Fruit fly (Drosophila melanogaster) whole organism, embryonic: ENCODE measurements around the gene Plap.

ENCODE experiments used
- BEAF-32 ChIP-seq: fragments of 200-800 bp; sonication (Bioruptor generic); optimal IDR thresholded peaks from 3 replicates; lab custom pipeline; 2017; ENCODE audit warnings: missing biosample characterization, missing genetic modification characterization, mild to moderate bottlenecking, moderate library complexity, missing genetic modification reagents
- CG12744 ChIP-seq: fragments of 200-800 bp; sonication (Bioruptor generic); optimal IDR thresholded peaks from 2 replicates; lab custom pipeline; 2016; ENCODE audit warnings: missing biosample characterization, missing genetic modification characterization
- CG13624 ChIP-seq: fragments of 200-800 bp; sonication (Bioruptor generic); optimal IDR thresholded peaks from 2 replicates; lab custom pipeline; 2016; ENCODE audit warnings: missing biosample characterization, missing genetic modification characterization
- CG15696 ChIP-seq: fragments of 200-800 bp; sonication (Bioruptor generic); optimal IDR thresholded peaks from 2 replicates; lab custom pipeline; 2019; ENCODE audit warnings: missing biosample characterization, mild to moderate bottlenecking, missing genetic modification characterization, moderate library complexity
- CG1603 ChIP-seq: fragments of 200-800 bp; sonication (Bioruptor generic); optimal IDR thresholded peaks from 2 replicates; lab custom pipeline; 2019; ENCODE audit warnings: missing biosample characterization, mild to moderate bottlenecking, missing genetic modification characterization, moderate library complexity
- CG16863 ChIP-seq: fragments of 200-800 bp; sonication (Bioruptor generic); optimal IDR thresholded peaks from 3 replicates; lab custom pipeline; 2016; ENCODE audit warnings: missing biosample characterization, missing genetic modification characterization
- CG17612 ChIP-seq: fragments of 200-800 bp; sonication (Bioruptor generic); IDR thresholded peaks from 2 replicates; pipeline ENCODE4 v1.3.6; 2022; ENCODE audit warnings: missing biosample characterization, missing genetic modification characterization
- CG2199 ChIP-seq: fragments of 200-800 bp; sonication (Bioruptor generic); IDR thresholded peaks from 3 replicates; pipeline ENCODE4 v1.3.6; 2022; ENCODE audit warnings: missing biosample characterization, missing genetic modification characterization
- CG31388 ChIP-seq: fragments of 200-800 bp; sonication (Bioruptor generic); optimal IDR thresholded peaks from 2 replicates; lab custom pipeline; 2016; ENCODE audit warnings: missing biosample characterization, missing genetic modification characterization
- CG32772 ChIP-seq: fragments of 200-800 bp; sonication (Bioruptor generic); IDR thresholded peaks from 2 replicates; pipeline ENCODE4 v1.3.6; 2022; ENCODE audit warnings: missing biosample characterization, missing genetic modification characterization
- CG34224 ChIP-seq: fragments of 200-800 bp; sonication (Bioruptor generic); IDR thresholded peaks from 3 replicates; pipeline ENCODE4 v1.3.6; 2022; ENCODE audit warnings: missing biosample characterization, missing genetic modification characterization; ENCODE audit not compliant: partially characterized antibody
- CG4282 ChIP-seq: fragments of 200-800 bp; sonication (Bioruptor generic); optimal IDR thresholded peaks from 2 replicates; lab custom pipeline; 2016; ENCODE audit warnings: missing biosample characterization, missing genetic modification characterization
- CG7357 ChIP-seq: fragments of 200-800 bp; sonication (Bioruptor generic); IDR thresholded peaks from 3 replicates; pipeline ENCODE4 v1.3.6; 2022; ENCODE audit warnings: missing biosample characterization, missing genetic modification characterization
- CG8290 ChIP-seq, 3 experiments: fragments of 200-800 bp; sonication (Bioruptor generic); optimal IDR thresholded peaks; 2 replicates each; lab custom pipeline; 2016 to 2019; ENCODE audit warnings: missing biosample characterization in 3 of 3, missing genetic modification characterization in 3 of 3, mild to moderate bottlenecking in 2 of 3, moderate library complexity in 1 of 3
- CG8388 ChIP-seq: fragments of 200-800 bp; sonication (Bioruptor generic); optimal IDR thresholded peaks from 2 replicates; lab custom pipeline; 2019; ENCODE audit warnings: missing biosample characterization, mild to moderate bottlenecking, missing genetic modification characterization, moderate library complexity
- CG8478 ChIP-seq: fragments of >200 bp; optimal IDR thresholded peaks from 2 replicates; lab custom pipeline; 2018
- CG9215 ChIP-seq: fragments of 200-800 bp; sonication (Bioruptor generic); IDR thresholded peaks from 2 replicates; pipeline ENCODE4 v1.3.6; 2022; ENCODE audit warnings: missing biosample characterization, missing genetic modification characterization
- CG9437 ChIP-seq: fragments of 200-800 bp; sonication (Bioruptor generic); optimal IDR thresholded peaks from 2 replicates; lab custom pipeline; 2018; ENCODE audit warnings: missing biosample characterization, mild to moderate bottlenecking, missing genetic modification characterization
- CG9797 ChIP-seq: fragments of 200-800 bp; sonication (Bioruptor generic); optimal IDR thresholded peaks from 3 replicates; lab custom pipeline; 2018; ENCODE audit warnings: missing biosample characterization, mild to moderate bottlenecking, missing genetic modification characterization
- CG9817 ChIP-seq: fragments of 200-800 bp; sonication (Bioruptor generic); optimal IDR thresholded peaks from 2 replicates; lab custom pipeline; 2018; ENCODE audit warnings: missing biosample characterization, mild to moderate bottlenecking, missing genetic modification characterization, moderate library complexity
- CG9932 ChIP-seq: fragments of 200-800 bp; sonication (Bioruptor generic); IDR thresholded peaks from 2 replicates; pipeline ENCODE4 v1.3.6; 2022; ENCODE audit warnings: missing biosample characterization, missing genetic modification characterization
- Dbx ChIP-seq: fragments of 200-800 bp; sonication (Bioruptor generic); IDR thresholded peaks from 3 replicates; pipeline ENCODE4 v1.3.6; 2022; ENCODE audit warnings: missing biosample characterization, missing genetic modification characterization
- Dfd ChIP-seq, 2 experiments: fragments of >200 bp; optimal IDR thresholded peaks; 2 replicates each; lab custom pipeline; 2017; ENCODE audit warnings: missing biosample characterization in 2 of 2, missing genetic modification characterization in 2 of 2
- Drgx ChIP-seq: fragments of 200-800 bp; sonication (Bioruptor generic); IDR thresholded peaks from 2 replicates; pipeline ENCODE4 v1.3.6; 2022; ENCODE audit warnings: missing biosample characterization, missing genetic modification characterization
- HHEX ChIP-seq: fragments of 200-800 bp; sonication (Bioruptor generic); optimal IDR thresholded peaks from 3 replicates; lab custom pipeline; 2017; ENCODE audit warnings: missing biosample characterization, mild to moderate bottlenecking, missing genetic modification characterization, missing genetic modification reagents
- HLH3B ChIP-seq: fragments of 200-800 bp; sonication (Bioruptor generic); IDR thresholded peaks from 2 replicates; pipeline ENCODE4 v1.3.6; 2022; ENCODE audit warnings: missing biosample characterization, missing genetic modification characterization
- HLH54F ChIP-seq: fragments of 200-800 bp; sonication (Bioruptor generic); optimal IDR thresholded peaks from 3 replicates; lab custom pipeline; 2016; ENCODE audit warnings: missing biosample characterization, missing genetic modification characterization
- Hey ChIP-seq: fragments of 200-800 bp; sonication (Bioruptor generic); optimal IDR thresholded peaks from 3 replicates; lab custom pipeline; 2018; ENCODE audit warnings: missing biosample characterization, mild to moderate bottlenecking, missing genetic modification characterization
- Hr3 ChIP-seq: fragments of 200-800 bp; sonication (Bioruptor generic); optimal IDR thresholded peaks from 3 replicates; lab custom pipeline; 2016; ENCODE audit warnings: missing biosample characterization, missing genetic modification characterization
- Hr78 ChIP-seq, 2 experiments: fragments of 200-800 bp in 1 of 2; fragments of >200 bp in 1 of 2; sonication (Bioruptor generic) in 1 of 2; optimal IDR thresholded peaks; 2 replicates each; lab custom pipeline; 2017 to 2019; ENCODE audit warnings: missing biosample characterization in 2 of 2, missing genetic modification characterization in 2 of 2, mild to moderate bottlenecking in 1 of 2, moderate library complexity in 1 of 2
- MESR4 ChIP-seq: fragments of 200-800 bp; sonication (Bioruptor generic); optimal IDR thresholded peaks from 2 replicates; lab custom pipeline; 2018; ENCODE audit warnings: missing biosample characterization, mild to moderate bottlenecking, missing genetic modification characterization, moderate library complexity
- NK7.1 ChIP-seq: fragments of 200-800 bp; sonication (Bioruptor generic); optimal IDR thresholded peaks from 3 replicates; lab custom pipeline; 2016; ENCODE audit warnings: missing biosample characterization, missing genetic modification characterization
- Nf-YB ChIP-seq: fragments of 200-800 bp; sonication (Bioruptor generic); optimal IDR thresholded peaks from 3 replicates; lab custom pipeline; 2019; ENCODE audit warnings: missing biosample characterization, mild to moderate bottlenecking, missing genetic modification characterization, moderate library complexity
- PHDP ChIP-seq: fragments of 200-800 bp; sonication (Bioruptor generic); optimal IDR thresholded peaks from 3 replicates; lab custom pipeline; 2018; ENCODE audit warnings: missing biosample characterization, mild to moderate bottlenecking, missing genetic modification characterization, moderate library complexity
- Rfx ChIP-seq: fragments of 200-800 bp; sonication (Bioruptor generic); IDR thresholded peaks from 2 replicates; pipeline ENCODE4 v1.3.6; 2022; ENCODE audit warnings: missing biosample characterization, missing genetic modification characterization
- TFAM ChIP-seq: fragments of 200-800 bp; sonication (Bioruptor generic); optimal IDR thresholded peaks from 2 replicates; lab custom pipeline; 2017; ENCODE audit warnings: missing biosample characterization, missing genetic modification characterization, inconsistent platforms
- Taf1 ChIP-seq: fragments of 200-800 bp; sonication (Bioruptor generic); IDR thresholded peaks from 2 replicates; pipeline ENCODE4 v1.3.6; 2022; ENCODE audit warnings: missing biosample characterization, missing genetic modification characterization
- bowl ChIP-seq: fragments of 200-800 bp; sonication (Bioruptor generic); IDR thresholded peaks from 2 replicates; pipeline ENCODE4 v1.3.6; 2022; ENCODE audit warnings: missing biosample characterization, missing genetic modification characterization
- dimm ChIP-seq: fragments of 200-800 bp; sonication (Bioruptor generic); IDR thresholded peaks from 2 replicates; pipeline ENCODE4 v1.3.6; 2022; ENCODE audit warnings: missing biosample characterization, missing genetic modification characterization
- disco-r ChIP-seq: fragments of 200-800 bp; sonication (Bioruptor generic); optimal IDR thresholded peaks from 2 replicates; lab custom pipeline; 2016; ENCODE audit warnings: missing biosample characterization, missing genetic modification characterization
- eve ChIP-seq, 2 experiments: fragments of >200 bp; optimal IDR thresholded peaks; 2 replicates each; lab custom pipeline; 2017; ENCODE audit warnings: missing biosample characterization in 2 of 2, missing genetic modification characterization in 2 of 2
- gce ChIP-seq: fragments of 200-800 bp; sonication (Bioruptor generic); IDR thresholded peaks from 3 replicates; pipeline ENCODE4 v1.3.6; 2022; ENCODE audit warnings: missing biosample characterization, missing genetic modification characterization
- gcm2 ChIP-seq: fragments of 200-800 bp; sonication (Bioruptor generic); optimal IDR thresholded peaks from 2 replicates; lab custom pipeline; 2016; ENCODE audit warnings: missing biosample characterization, missing genetic modification characterization
- jing ChIP-seq: fragments of 200-800 bp; sonication (Bioruptor generic); optimal IDR thresholded peaks from 2 replicates; lab custom pipeline; 2018; ENCODE audit warnings: missing biosample characterization, mild to moderate bottlenecking, missing genetic modification characterization
- otp ChIP-seq: fragments of 200-800 bp; sonication (Bioruptor generic); IDR thresholded peaks from 3 replicates; pipeline ENCODE4, ENCODE4 v1.3.6; 2022; ENCODE audit warnings: missing biosample characterization, missing genetic modification characterization
- prd ChIP-seq, 3 experiments: fragments of >200 bp in 2 of 3; fragments of 200-800 bp in 1 of 3; sonication (Bioruptor generic) in 1 of 3; optimal IDR thresholded peaks in 2 of 3; IDR thresholded peaks in 1 of 3; 2 replicates in 2 of 3; 3 replicates in 1 of 3; pipeline versions ENCODE4 v1.3.6 to Lab custom; 2017 to 2022; ENCODE audit warnings: missing biosample characterization in 1 of 3, missing genetic modification characterization in 1 of 3
- ro ChIP-seq: fragments of 200-800 bp; sonication (Bioruptor generic); IDR thresholded peaks from 2 replicates; pipeline ENCODE4 v1.3.6; 2022; ENCODE audit warnings: missing biosample characterization, missing genetic modification characterization
- slp2 ChIP-seq: fragments of 200-800 bp; sonication (Bioruptor generic); optimal IDR thresholded peaks from 2 replicates; lab custom pipeline; 2016; ENCODE audit warnings: missing biosample characterization, missing genetic modification characterization
- vnd ChIP-seq: fragments of 200-800 bp; sonication (Bioruptor generic); IDR thresholded peaks from 3 replicates; pipeline ENCODE4 v1.3.6; 2022; ENCODE audit warnings: missing biosample characterization, missing genetic modification characterization; ENCODE audit not compliant: partially characterized antibody
- zen ChIP-seq: fragments of 200-800 bp; sonication (Bioruptor generic); optimal IDR thresholded peaks from 3 replicates; lab custom pipeline; 2018; ENCODE audit warnings: missing biosample characterization, mild to moderate bottlenecking, missing genetic modification characterization, moderate library complexity

The Plap gene

dm6 chr2L:1172704-1173107 is 2.5 kb upstream of the Plap start, which contains the start of the genes Charon and CG4887 (continued):
- TF ChIP-seq otp (GFP tag; lab: Robert Waterston, UW) (no peak), jing (GFP tag; lab: Kevin White, UChicago) (no peak), TFAM (peak; percentile 8), eve (GFP tag; optimal IDR thresholded peaks at IDR 0.05; lab: Kevin White, UChicago) (no peak), disco-r (GFP tag; lab: Kevin White, UChicago) (peak; percentile 48), CG9215 (GFP tag; lab: Robert Waterston, UW) (peak; percentile 88), CG8388 (peak; percentile 71), gcm2 (GFP tag; lab: Kevin White, UChicago) (peak; percentile 61), CG2199 (GFP tag; lab: Robert Waterston, UW) (no peak), CG8478 (lab: Kevin White, UChicago) (no peak), CG31388 (GFP tag; lab: Kevin White, UChicago) (peak; percentile 57), Hr78 (GFP tag; optimal IDR thresholded peaks at IDR 0.05; lab: Kevin White, UChicago) (no peak), zen (tag; lab: Kevin White, UChicago) (peak; percentile 68), Hr3 (GFP tag; lab: Kevin White, UChicago) (peak; percentile 83), ro (GFP tag; lab: Robert Waterston, UW) (peak; percentile 68), bowl (GFP tag; lab: Robert Waterston, UW) (no peak), CG9437 (GFP tag; lab: Kevin White, UChicago) (peak; percentile 67), prd (optimal IDR thresholded peaks at IDR 0.05; lab: Kevin White, UChicago) (no peak), prd (GFP tag; IDR thresholded peaks at IDR 0.05; lab: Robert Waterston, UW) (peak; percentile 89), CG13624 (GFP tag; lab: Kevin White, UChicago) (peak; percentile 82), dimm (0 out of 2 replicates have a peak, but pooled peaks have one; percentile 35), HHEX (GFP tag; lab: Kevin White, UChicago) (peak; percentile 73), CG17612 (GFP tag; lab: Robert Waterston, UW) (no peak), Dfd (GFP tag; optimal IDR thresholded peaks at IDR 0.05; lab: Kevin White, UChicago) (no peak), Dbx (peak; percentile 89), vnd (GFP tag; lab: Robert Waterston, UW) (peak; percentile 68), CG9797 (peak; percentile 5), BEAF-32 (peak; percentile 84), CG9817 (tag; lab: Kevin White, UChicago) (peak; percentile 89), CG9932 (GFP tag; lab: Robert Waterston, UW) (peak; percentile 93), NK7.1 (peak; percentile 45), MESR4 (GFP tag; lab: Kevin White, UChicago) (no peak), CG4282 (GFP tag; lab: Kevin White, UChicago) (peak; percentile 62), CG12744 (GFP tag; lab: Kevin White, UChicago) (peak; percentile 83), CG8290 (GFP tag; optimal IDR thresholded peaks at IDR 0.05; lab: Kevin White, UChicago) (peak; percentile 86), CG8290 (tag; optimal IDR thresholded peaks at IDR 0.05; lab: Kevin White, UChicago) (peak in 1 of 2 experiments; percentile 32), Taf1 (GFP tag; lab: Robert Waterston, UW) (peak; percentile 65; the same call in 1 of the 2 replicates), gce (GFP tag; lab: Robert Waterston, UW) (peak; percentile 55; the same call in 1 of the 3 replicates), CG16863 (GFP tag; lab: Kevin White, UChicago) (peak; percentile 84), CG7357 (peak; percentile 57; the same call in 2 of the 3 replicates), slp2 (GFP tag; lab: Kevin White, UChicago) (peak; percentile 75), CG15696 (tag; lab: Kevin White, UChicago) (peak; percentile 87), Nf-YB (GFP tag; lab: Kevin White, UChicago) (no peak), Hey (tag; lab: Kevin White, UChicago) (no peak), CG34224 (GFP tag; lab: Robert Waterston, UW) (peak; percentile 48; the same call in 2 of the 3 replicates), CG1603 (no peak), PHDP (tag; lab: Kevin White, UChicago) (no peak), Rfx (peak; percentile 91), HLH3B (GFP tag; lab: Robert Waterston, UW) (peak; percentile 64), HLH54F (peak; percentile 90), CG32772 (GFP tag; lab: Robert Waterston, UW) (peak; percentile 89), Drgx (GFP tag; lab: Robert Waterston, UW) (peak; percentile 46; the same call in 1 of the 2 replicates)
